Worm (Caenorhabditis elegans): ENCODE results near the gene flp-28.

DNA sequence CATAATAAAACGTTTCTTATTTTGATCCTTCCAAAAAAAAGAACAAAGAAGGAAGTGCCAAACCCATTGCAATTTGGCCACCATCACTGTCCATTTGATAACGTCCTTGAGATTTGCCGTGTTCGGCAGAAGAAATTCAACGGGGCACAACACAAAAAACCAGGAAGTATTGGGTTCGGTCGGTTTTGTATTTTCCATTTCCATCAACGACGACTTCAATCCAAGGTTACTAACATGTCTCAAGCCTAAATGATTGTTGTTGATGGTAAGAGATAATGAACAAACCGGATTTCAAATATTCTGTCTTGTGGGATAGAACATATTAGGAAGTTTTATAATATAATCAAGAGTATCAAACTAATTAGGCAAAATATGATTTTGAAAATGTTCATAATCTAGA, 11.4 kb downstream of the flp-28 start:
- TF ChIP-seq R02D3.7 (tag; optimal IDR thresholded peaks at IDR 0.05): no peak
- TF ChIP-seq egl-27 (tag; optimal IDR thresholded peaks at IDR 0.05): no peak
- TF ChIP-seq lin-15B (tag; optimal IDR thresholded peaks at IDR 0.05): no peak
- TF ChIP-seq nhr-77 (tag; optimal IDR thresholded peaks at IDR 0.05): no peak
- no peak for TF ChIP-seq nhr-12 (tag; optimal IDR thresholded peaks at IDR 0.05)

Data from whole organism, L3 larva.